Worm (Caenorhabditis elegans) whole organism, L3 larva: Measurements from ENCODE around the gene F09C6.13.

ENCODE experiments used
- ZK546.5 ChIP-seq: sonication (generic microtip); optimal IDR thresholded peaks from 2 replicates; lab custom pipeline; 2017; ENCODE audit warnings: missing biosample characterization, missing genetic modification characterization
- aly-2 ChIP-seq: fragments of 150-350 bp; optimal IDR thresholded peaks from 2 replicates; lab custom pipeline; 2014; ENCODE audit warnings: missing biosample characterization, missing genetic modification characterization
- ama-1 ChIP-seq: fragments of 150-350 bp; optimal IDR thresholded peaks from 2 replicates; lab custom pipeline; 2018
- ceh-16 ChIP-seq: sonication (generic microtip); optimal IDR thresholded peaks from 2 replicates; lab custom pipeline; 2017; ENCODE audit warnings: missing biosample characterization, missing genetic modification characterization
- ceh-28 ChIP-seq: fragments of 150-350 bp; optimal IDR thresholded peaks from 2 replicates; lab custom pipeline; 2014; ENCODE audit warnings: missing biosample characterization, missing genetic modification reagents, missing genetic modification characterization
- ceh-82 ChIP-seq: fragments of 150-350 bp; optimal IDR thresholded peaks from 2 replicates; lab custom pipeline; 2014; ENCODE audit warnings: missing biosample characterization, missing genetic modification characterization
- egl-27 ChIP-seq: sonication (generic microtip); optimal IDR thresholded peaks from 4 replicates; lab custom pipeline; 2017; ENCODE audit warnings: missing biosample characterization, missing genetic modification reagents, missing genetic modification characterization
- elt-2 ChIP-seq: sonication (generic microtip); optimal IDR thresholded peaks from 2 replicates; lab custom pipeline; 2016; ENCODE audit warnings: missing genetic modification reagents, mild to moderate bottlenecking, missing genetic modification characterization, missing compliant biosample characterization
- elt-3 ChIP-seq, 3 experiments: fragments of 150-350 bp in 1 of 3; sonication (generic microtip) in 2 of 3; optimal IDR thresholded peaks; 2 replicates in 2 of 3; 4 replicates in 1 of 3; lab custom pipeline; 2014 to 2017; ENCODE audit warnings: missing biosample characterization in 3 of 3, missing genetic modification characterization in 3 of 3
- eor-1 ChIP-seq, 2 experiments: fragments of 150-350 bp; optimal IDR thresholded peaks; 2 replicates each; lab custom pipeline; 2014 to 2018; ENCODE audit warnings: missing biosample characterization in 2 of 2, missing genetic modification characterization in 2 of 2
- fkh-10 ChIP-seq: sonication (generic microtip); optimal IDR thresholded peaks from 2 replicates; lab custom pipeline; 2017; ENCODE audit warnings: missing biosample characterization, missing genetic modification reagents, missing genetic modification characterization
- fkh-2 ChIP-seq: fragments of 150-350 bp; optimal IDR thresholded peaks from 2 replicates; lab custom pipeline; 2014; ENCODE audit warnings: missing biosample characterization, missing genetic modification reagents, missing genetic modification characterization
- fos-1 ChIP-seq: fragments of 150-350 bp; optimal IDR thresholded peaks from 2 replicates; lab custom pipeline; 2014; ENCODE audit warnings: missing biosample characterization, missing genetic modification characterization
- hmg-11 ChIP-seq: sonication (generic microtip); optimal IDR thresholded peaks from 2 replicates; lab custom pipeline; 2016; ENCODE audit warnings: missing genetic modification characterization, missing compliant biosample characterization
- lin-15B ChIP-seq: fragments of 150-350 bp; optimal IDR thresholded peaks from 2 replicates; lab custom pipeline; 2014; ENCODE audit warnings: missing biosample characterization, missing genetic modification characterization
- lsy-12 ChIP-seq: sonication (generic microtip); optimal IDR thresholded peaks from 2 replicates; lab custom pipeline; 2016; ENCODE audit warnings: mild to moderate bottlenecking, missing genetic modification characterization, missing compliant biosample characterization
- mdl-1 ChIP-seq: fragments of 150-350 bp; optimal IDR thresholded peaks from 2 replicates; lab custom pipeline; 2014; ENCODE audit warnings: missing biosample characterization, missing genetic modification characterization
- mml-1 ChIP-seq: fragments of 150-350 bp; sonication (generic microtip); optimal IDR thresholded peaks from 3 replicates; lab custom pipeline; 2014; ENCODE audit warnings: missing biosample characterization, missing genetic modification characterization
- nhr-12 ChIP-seq: fragments of 150-350 bp; optimal IDR thresholded peaks from 2 replicates; lab custom pipeline; 2014; ENCODE audit warnings: missing biosample characterization, missing genetic modification characterization
- nhr-23 ChIP-seq: fragments of 150-350 bp; optimal IDR thresholded peaks from 2 replicates; lab custom pipeline; 2014; ENCODE audit warnings: missing biosample characterization, missing genetic modification reagents, missing genetic modification characterization
- nhr-25 ChIP-seq: sonication (generic microtip); optimal IDR thresholded peaks from 2 replicates; lab custom pipeline; 2017; ENCODE audit warnings: missing biosample characterization, missing genetic modification characterization
- nhr-28 ChIP-seq: fragments of 150-350 bp; optimal IDR thresholded peaks from 2 replicates; lab custom pipeline; 2014; ENCODE audit warnings: missing biosample characterization, missing genetic modification characterization
- nhr-77 ChIP-seq: fragments of 150-350 bp; optimal IDR thresholded peaks from 2 replicates; lab custom pipeline; 2014; ENCODE audit warnings: missing biosample characterization, missing genetic modification characterization
- pha-4 ChIP-seq: fragments of 150-350 bp; optimal IDR thresholded peaks from 2 replicates; lab custom pipeline; 2014; ENCODE audit warnings: missing biosample characterization, missing genetic modification reagents, missing genetic modification characterization
- pqm-1 ChIP-seq: fragments of 150-350 bp; optimal IDR thresholded peaks from 2 replicates; lab custom pipeline; 2017; ENCODE audit warnings: missing biosample characterization, missing genetic modification characterization, inconsistent platforms
- sea-2 ChIP-seq: fragments of 150-350 bp; sonication (generic microtip); optimal IDR thresholded peaks from 4 replicates; lab custom pipeline; 2014; ENCODE audit warnings: missing biosample characterization, missing genetic modification reagents, missing genetic modification characterization
- unc-39 ChIP-seq: sonication (generic microtip); optimal IDR thresholded peaks from 4 replicates; lab custom pipeline; 2017; ENCODE audit warnings: missing biosample characterization, missing genetic modification characterization
- unc-62 ChIP-seq: fragments of 150-350 bp; sonication (generic microtip); optimal IDR thresholded peaks from 4 replicates; lab custom pipeline; 2014; ENCODE audit warnings: missing biosample characterization, missing genetic modification reagents, missing genetic modification characterization

F09C6.13 gene

DNA sequence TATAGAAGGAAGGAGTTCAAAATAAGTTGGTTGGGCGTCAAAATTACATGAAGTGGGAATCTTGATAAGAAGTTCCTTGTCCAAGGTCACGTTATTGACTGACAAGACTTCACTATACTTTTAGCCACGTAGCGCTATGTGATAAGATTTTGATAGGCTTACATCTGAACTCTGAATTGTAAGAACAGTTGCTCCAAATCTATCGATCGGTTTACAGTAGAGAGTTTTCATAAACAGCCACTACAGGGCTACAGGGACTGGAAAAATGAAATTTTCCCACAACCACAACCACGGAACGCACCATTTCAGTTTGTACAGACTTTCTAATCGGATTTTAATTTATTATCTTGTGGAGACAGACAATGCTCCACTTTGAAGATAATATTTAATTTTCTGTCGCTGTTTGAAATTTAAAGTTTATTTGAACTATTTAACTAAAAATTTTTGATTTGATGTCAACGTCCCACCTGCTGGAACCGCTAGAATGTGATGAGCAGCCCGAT, 26.8 kb upstream of the F09C6.13 start, which contains the start of the genes clec-31 and clec-22:
clec-31 (minus strand) TSS at position 101 of the 503 bp plus-strand sequence.
clec-22 (plus strand) TSS at position 453 of the 503 bp plus-strand sequence.
- TF ChIP-seq fos-1 (tag; lab: Kevin White, UChicago) (no peak), eor-1 (tag; optimal IDR thresholded peaks at IDR 0.05; lab: Kevin White, UChicago) (no peak), ZK546.5 (tag; lab: Kevin White, UChicago) (no peak), ama-1 (lab: Kevin White, UChicago) (no peak), elt-3 (tag; optimal IDR thresholded peaks at IDR 0.05; lab: Kevin White, UChicago) (no peak), nhr-12 (tag; lab: Kevin White, UChicago) (no peak), lin-15B (no peak), pha-4 (no peak), nhr-25 (no peak)

DNA sequence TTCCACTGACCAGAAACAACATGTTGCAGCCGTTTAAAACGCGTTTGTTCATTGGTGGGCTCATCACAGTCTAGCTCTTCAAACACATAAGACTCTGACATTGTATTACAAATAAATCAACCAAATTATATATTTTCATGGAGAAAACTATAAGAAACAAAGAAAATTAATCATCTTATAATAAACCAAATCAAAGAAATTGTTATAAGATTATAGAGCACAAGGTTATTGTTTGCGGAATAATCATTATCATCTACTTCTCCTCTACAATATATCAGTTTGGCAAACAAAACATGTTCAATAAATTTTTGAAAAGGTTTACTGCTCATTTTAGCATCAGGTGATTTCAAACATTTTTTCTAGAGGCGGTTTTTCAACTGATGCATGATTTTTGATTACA, 23.1 kb upstream of the F09C6.13 start, which contains the start of the genes clec-32 and clec-24:
clec-32 (minus strand) TSS at position 101 of the 400 bp plus-strand sequence.
clec-24 (plus strand) TSS at position 294 of the 400 bp plus-strand sequence.
- TF ChIP-seq ceh-82 (tag; lab: Kevin White, UChicago): no peak
- TF ChIP-seq, all 47 proteins: peak for 0

DNA sequence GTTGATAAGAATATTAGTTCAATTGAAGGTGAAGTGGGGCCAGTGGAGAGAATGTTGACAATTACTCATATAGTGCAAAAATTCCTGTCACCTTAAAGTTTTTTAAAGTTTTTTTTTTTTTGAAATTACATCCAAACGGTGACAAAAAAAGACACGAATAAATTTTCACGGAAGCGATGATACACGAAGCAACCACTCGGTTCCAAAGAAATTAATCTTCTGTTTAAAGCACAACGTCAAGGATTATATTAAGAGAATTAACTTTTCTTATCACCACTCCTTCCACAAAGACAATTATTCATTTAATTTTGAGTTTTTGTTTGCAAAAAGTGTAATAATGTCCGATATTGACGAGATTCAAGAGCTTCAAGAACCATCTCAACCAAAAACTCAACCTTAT, 19.4 kb upstream of the F09C6.13 start, which contains the start of gene clec-28:
clec-28 (plus strand) TSS at position 301 of the 400 bp plus-strand sequence.
- TF ChIP-seq fkh-10: no peak
- no peak for TF ChIP-seq nhr-12 (tag; lab: Kevin White, UChicago)
- TF ChIP-seq fkh-2 (tag; lab: Kevin White, UChicago): no peak
- no peak for TF ChIP-seq sea-2 (GFP tag; lab: Kevin White, UChicago)
- TF ChIP-seq unc-39 (tag; lab: Kevin White, UChicago): no peak
- TF ChIP-seq pqm-1: no peak
- TF ChIP-seq unc-62 (GFP tag; lab: Kevin White, UChicago): no peak
- TF ChIP-seq, all 47 proteins: peak for 0

DNA sequence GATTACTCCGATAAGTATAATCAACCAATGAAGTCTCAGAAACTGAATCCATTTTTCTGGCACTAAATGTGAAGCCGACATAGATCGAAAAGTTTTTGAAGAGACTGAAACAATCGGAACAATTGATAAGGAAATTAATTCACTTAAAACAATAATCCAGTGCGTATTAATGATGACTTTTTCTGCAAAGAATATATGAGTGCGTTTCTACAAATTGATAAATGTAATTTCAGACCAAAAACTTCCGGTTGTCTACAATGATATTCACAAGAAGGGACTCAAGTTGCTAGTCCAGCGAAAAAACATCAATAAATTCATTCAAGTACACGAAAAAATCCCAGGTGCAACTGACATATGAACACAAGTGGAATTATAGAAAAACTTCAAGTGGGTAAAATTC, 15.1 kb upstream of the F09C6.13 start, which contains the start of gene clec-33:
clec-33 (minus strand) TSS at position 101 of the 400 bp plus-strand sequence.
- TF ChIP-seq aly-2 (tag; lab: Kevin White, UChicago) (no peak), lsy-12 (tag; lab: Kevin White, UChicago) (no peak), ZK546.5 (tag; lab: Kevin White, UChicago) (no peak)

DNA sequence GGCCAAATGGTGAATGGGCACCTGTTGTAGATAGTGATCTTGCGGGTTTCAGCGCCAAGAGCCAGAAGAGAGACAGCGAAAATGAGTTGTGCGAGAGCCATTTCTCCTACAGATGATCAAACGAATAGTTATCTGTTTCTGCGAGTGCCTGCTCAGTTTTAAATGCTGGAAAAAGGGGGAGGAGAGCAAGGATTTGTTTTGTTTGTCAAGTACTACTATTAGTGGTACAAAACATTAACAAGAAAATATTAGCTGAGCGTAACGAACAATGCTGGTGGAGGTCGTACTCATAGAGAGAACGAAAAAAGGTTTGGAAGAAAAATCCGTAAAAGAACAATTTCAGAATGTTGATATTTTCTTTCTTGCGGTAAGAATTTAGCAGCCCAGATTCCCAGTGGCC, 13.5 kb upstream of the F09C6.13 start, which contains the start of gene thn-4:
thn-4 (minus strand) TSS at position 101 of the 400 bp plus-strand sequence.
- TF ChIP-seq fkh-10: no peak
- no peak for TF ChIP-seq nhr-28 (tag; lab: Kevin White, UChicago)
- TF ChIP-seq mml-1 (tag; lab: Kevin White, UChicago): no peak
- TF ChIP-seq fkh-2 (tag; lab: Kevin White, UChicago): no peak
- TF ChIP-seq elt-2 (tag; lab: Kevin White, UChicago): no peak
- no peak for TF ChIP-seq mdl-1 (tag; lab: Kevin White, UChicago)
- no peak for TF ChIP-seq ceh-16 (tag; lab: Kevin White, UChicago)
- no peak for TF ChIP-seq ceh-28 (tag; lab: Kevin White, UChicago)
- no peak for TF ChIP-seq nhr-77 (tag; lab: Kevin White, UChicago)
- TF ChIP-seq egl-27 (tag; lab: Kevin White, UChicago): no peak
- no peak for TF ChIP-seq nhr-23 (tag; lab: Kevin White, UChicago)

DNA sequence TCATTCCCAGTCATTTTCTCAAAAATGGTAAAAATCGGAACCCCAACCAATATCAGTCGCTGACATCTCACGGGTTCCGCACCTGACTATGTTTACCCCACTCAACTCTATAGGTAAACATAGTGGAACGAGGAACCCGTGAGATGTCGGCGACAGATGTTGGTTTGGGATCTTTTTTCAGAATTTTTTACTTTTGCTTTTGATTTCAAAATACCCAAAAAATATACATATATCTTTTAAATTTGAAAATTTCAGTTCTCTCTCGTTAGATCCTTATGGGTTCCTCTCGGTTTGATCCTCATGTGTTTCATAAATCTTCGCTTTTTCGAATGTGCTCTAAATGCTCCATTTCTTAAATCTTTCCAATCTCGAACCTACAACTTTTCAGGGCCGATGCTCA, 11.2 kb upstream of the F09C6.13 start, which contains the start of gene srw-23:
srw-23 (plus strand) TSS at position 301 of the 400 bp plus-strand sequence.
- TF ChIP-seq ceh-16 (tag; lab: Kevin White, UChicago) (no peak), hmg-11 (tag; lab: Kevin White, UChicago) (no peak), egl-27 (tag; lab: Kevin White, UChicago) (no peak), elt-3 (tag; optimal IDR thresholded peaks at IDR 0.05; lab: Kevin White, UChicago) (no peak), ZK546.5 (tag; lab: Kevin White, UChicago) (no peak), ceh-82 (tag; lab: Kevin White, UChicago) (no peak), eor-1 (tag; optimal IDR thresholded peaks at IDR 0.05; lab: Kevin White, UChicago) (no peak), pqm-1 (no peak), fos-1 (tag; lab: Kevin White, UChicago) (no peak), ama-1 (lab: Kevin White, UChicago) (no peak)
